Fruit fly (Drosophila melanogaster) whole organism, embryonic: Measurements from ENCODE around the gene CG42395.
A peak's percentile ranks its signal among the peaks of the same experiment; 100 is the strongest.

ENCODE experiments used
- Abd-B ChIP-seq: fragments of 200-800 bp; sonication (Bioruptor generic); optimal IDR thresholded peaks from 2 replicates; lab custom pipeline; 2018; ENCODE audit warnings: missing biosample characterization, mild to moderate bottlenecking, missing genetic modification characterization, moderate library complexity
- Adf1 ChIP-seq: fragments of 200-800 bp; sonication (Bioruptor generic); IDR thresholded peaks from 2 replicates; pipeline ENCODE4 v1.3.6; 2022; ENCODE audit warnings: missing biosample characterization, missing genetic modification characterization
- Asciz ChIP-seq: fragments of 200-800 bp; sonication (Bioruptor generic); optimal IDR thresholded peaks from 2 replicates; lab custom pipeline; 2017; ENCODE audit warnings: missing biosample characterization, mild to moderate bottlenecking, missing genetic modification characterization, missing genetic modification reagents
- CG10959 ChIP-seq: fragments of 200-800 bp; sonication (Bioruptor generic); IDR thresholded peaks from 2 replicates; pipeline ENCODE4 v1.3.6; 2022; ENCODE audit warnings: missing biosample characterization, missing genetic modification characterization
- CG12104 ChIP-seq: fragments of 200-800 bp; sonication (Bioruptor generic); optimal IDR thresholded peaks from 3 replicates; lab custom pipeline; 2016; ENCODE audit warnings: missing biosample characterization, missing genetic modification characterization
- CG1233 ChIP-seq: fragments of 200-800 bp; sonication (Bioruptor generic); optimal IDR thresholded peaks from 4 replicates; lab custom pipeline; 2018; ENCODE audit warnings: missing biosample characterization, mild to moderate bottlenecking, missing genetic modification characterization
- CG13894 ChIP-seq: fragments of 200-800 bp; sonication (Bioruptor generic); optimal IDR thresholded peaks from 3 replicates; lab custom pipeline; 2018; ENCODE audit warnings: missing biosample characterization, mild to moderate bottlenecking, missing genetic modification characterization, moderate library complexity
- CG15696 ChIP-seq: fragments of 200-800 bp; sonication (Bioruptor generic); optimal IDR thresholded peaks from 2 replicates; lab custom pipeline; 2019; ENCODE audit warnings: missing biosample characterization, mild to moderate bottlenecking, missing genetic modification characterization, moderate library complexity
- CG17912 ChIP-seq: fragments of 200-800 bp; sonication (Bioruptor generic); optimal IDR thresholded peaks from 2 replicates; lab custom pipeline; 2018; ENCODE audit warnings: missing biosample characterization, mild to moderate bottlenecking, missing genetic modification characterization
- CG18011 ChIP-seq: fragments of 200-800 bp; sonication (Bioruptor generic); optimal IDR thresholded peaks from 2 replicates; lab custom pipeline; 2017; ENCODE audit warnings: missing biosample characterization, missing genetic modification characterization, mild to moderate bottlenecking, moderate library complexity, missing genotype
- CG30431 ChIP-seq: fragments of 200-800 bp; sonication (Bioruptor generic); optimal IDR thresholded peaks from 2 replicates; lab custom pipeline; 2017; ENCODE audit warnings: missing biosample characterization, missing genetic modification characterization
- CG31388 ChIP-seq: fragments of 200-800 bp; sonication (Bioruptor generic); optimal IDR thresholded peaks from 2 replicates; lab custom pipeline; 2016; ENCODE audit warnings: missing biosample characterization, missing genetic modification characterization
- CG34422 ChIP-seq: fragments of 200-800 bp; sonication (Bioruptor generic); IDR thresholded peaks from 3 replicates; pipeline ENCODE4 v1.3.6; 2022; ENCODE audit warnings: missing biosample characterization, missing genetic modification characterization
- CG3995 ChIP-seq: fragments of 200-800 bp; sonication (Bioruptor generic); optimal IDR thresholded peaks from 3 replicates; lab custom pipeline; 2016; ENCODE audit warnings: missing biosample characterization, missing genetic modification characterization
- CG43689 ChIP-seq: fragments of 200-800 bp; sonication (Bioruptor generic); IDR thresholded peaks from 2 replicates; pipeline ENCODE4 v1.3.6; 2022; ENCODE audit warnings: missing biosample characterization, missing genetic modification characterization
- CG4820 ChIP-seq: fragments of 200-800 bp; sonication (Bioruptor generic); optimal IDR thresholded peaks from 3 replicates; lab custom pipeline; 2016; ENCODE audit warnings: missing biosample characterization, missing genetic modification characterization
- CG7271 ChIP-seq: fragments of 200-800 bp; sonication (Bioruptor generic); optimal IDR thresholded peaks from 2 replicates; lab custom pipeline; 2018; ENCODE audit warnings: missing biosample characterization, mild to moderate bottlenecking, missing genetic modification characterization, moderate library complexity
- CG7745 ChIP-seq: fragments of 200-800 bp; sonication (Bioruptor generic); optimal IDR thresholded peaks from 2 replicates; lab custom pipeline; 2018; ENCODE audit warnings: missing biosample characterization, mild to moderate bottlenecking, missing genetic modification characterization, moderate library complexity
- CG8089 ChIP-seq: fragments of 200-800 bp; sonication (Bioruptor generic); optimal IDR thresholded peaks from 3 replicates; lab custom pipeline; 2016; ENCODE audit warnings: missing biosample characterization, missing genetic modification characterization
- E2f1 ChIP-seq: fragments of 200-800 bp; sonication (Bioruptor generic); IDR thresholded peaks from 2 replicates; pipeline ENCODE4 v1.3.6; 2022; ENCODE audit warnings: missing biosample characterization, missing genetic modification characterization
- Fer1 ChIP-seq: fragments of 200-800 bp; sonication (Bioruptor generic); optimal IDR thresholded peaks from 2 replicates; lab custom pipeline; 2017; ENCODE audit warnings: missing biosample characterization, mild to moderate bottlenecking, missing genetic modification characterization
- Gsc ChIP-seq: fragments of 200-800 bp; sonication (Bioruptor generic); IDR thresholded peaks from 2 replicates; pipeline ENCODE4 v1.3.6; 2022; ENCODE audit warnings: missing biosample characterization, missing genetic modification characterization
- HLH3B ChIP-seq: fragments of 200-800 bp; sonication (Bioruptor generic); IDR thresholded peaks from 2 replicates; pipeline ENCODE4 v1.3.6; 2022; ENCODE audit warnings: missing biosample characterization, missing genetic modification characterization
- HLH4C ChIP-seq: fragments of 200-800 bp; sonication (Bioruptor generic); IDR thresholded peaks from 3 replicates; pipeline ENCODE4 v1.3.6; 2022; ENCODE audit warnings: missing biosample characterization, missing genetic modification characterization; ENCODE audit not compliant: partially characterized antibody
- Hey ChIP-seq: fragments of 200-800 bp; sonication (Bioruptor generic); optimal IDR thresholded peaks from 3 replicates; lab custom pipeline; 2018; ENCODE audit warnings: missing biosample characterization, mild to moderate bottlenecking, missing genetic modification characterization
- Hr51 ChIP-seq, 2 experiments: fragments of 200-800 bp; sonication (Bioruptor generic); optimal IDR thresholded peaks; 2 replicates in 1 of 2; 3 replicates in 1 of 2; lab custom pipeline; 2016 to 2018; ENCODE audit warnings: missing biosample characterization in 2 of 2, missing genetic modification characterization in 2 of 2, mild to moderate bottlenecking in 1 of 2, moderate library complexity in 1 of 2
- Mad ChIP-seq: fragments of 200-800 bp; sonication (Bioruptor generic); optimal IDR thresholded peaks from 2 replicates; lab custom pipeline; 2016; ENCODE audit warnings: missing biosample characterization, missing genetic modification characterization
- Meics ChIP-seq: fragments of 200-800 bp; sonication (Bioruptor generic); optimal IDR thresholded peaks from 2 replicates; lab custom pipeline; 2017; ENCODE audit warnings: missing biosample characterization, mild to moderate bottlenecking, missing genetic modification characterization
- Mrtf ChIP-seq: fragments of 200-800 bp; sonication (Bioruptor generic); IDR thresholded peaks from 3 replicates; pipeline ENCODE4 v1.3.6; 2022; ENCODE audit warnings: missing biosample characterization, missing genetic modification characterization
- Sox102F ChIP-seq: fragments of 200-800 bp; sonication (Bioruptor generic); optimal IDR thresholded peaks from 2 replicates; lab custom pipeline; 2018; ENCODE audit warnings: missing biosample characterization, mild to moderate bottlenecking, missing genetic modification characterization, moderate library complexity
- Spps ChIP-seq: fragments of 200-800 bp; sonication (Bioruptor generic); optimal IDR thresholded peaks from 2 replicates; lab custom pipeline; 2018; ENCODE audit warnings: missing biosample characterization, mild to moderate bottlenecking, missing genetic modification characterization
- ac ChIP-seq: fragments of 200-800 bp; sonication (Bioruptor generic); optimal IDR thresholded peaks from 3 replicates; lab custom pipeline; 2017; ENCODE audit warnings: missing biosample characterization, mild to moderate bottlenecking, missing genetic modification characterization
- br ChIP-seq: fragments of >200 bp; optimal IDR thresholded peaks from 2 replicates; lab custom pipeline; 2017
- chm ChIP-seq: fragments of 200-800 bp; sonication (Bioruptor generic); IDR thresholded peaks from 2 replicates; pipeline ENCODE4 v1.3.6; 2022; ENCODE audit warnings: missing biosample characterization, missing genetic modification characterization
- disco-r ChIP-seq: fragments of 200-800 bp; sonication (Bioruptor generic); optimal IDR thresholded peaks from 2 replicates; lab custom pipeline; 2016; ENCODE audit warnings: missing biosample characterization, missing genetic modification characterization
- esg ChIP-seq: fragments of 200-800 bp; sonication (Bioruptor generic); conservative IDR thresholded peaks from 2 replicates; pipeline ENCODE4 v1.3.6; 2022; ENCODE audit warnings: missing biosample characterization, missing genetic modification characterization
- gem ChIP-seq: fragments of 200-800 bp; sonication (Bioruptor generic); optimal IDR thresholded peaks from 2 replicates; lab custom pipeline; 2019; ENCODE audit warnings: missing biosample characterization, mild to moderate bottlenecking, missing genetic modification characterization, moderate library complexity
- inv ChIP-seq: fragments of 200-800 bp; sonication (Bioruptor generic); IDR thresholded peaks from 2 replicates; pipeline ENCODE4 v1.3.6; 2022; ENCODE audit warnings: missing biosample characterization, missing genetic modification characterization; ENCODE audit not compliant: partially characterized antibody
- jigr1 ChIP-seq: fragments of 200-800 bp; sonication (Bioruptor generic); IDR thresholded peaks from 3 replicates; pipeline ENCODE4 v1.3.6; 2022; ENCODE audit warnings: missing biosample characterization, missing genetic modification characterization
- jumu ChIP-seq: fragments of 200-800 bp; sonication (Bioruptor generic); optimal IDR thresholded peaks from 3 replicates; lab custom pipeline; 2016; ENCODE audit warnings: missing biosample characterization, missing genetic modification characterization
- lola ChIP-seq, 3 experiments: fragments of >200 bp in 2 of 3; fragments of 200-800 bp in 1 of 3; sonication (Bioruptor generic) in 1 of 3; optimal IDR thresholded peaks; 2 replicates each; lab custom pipeline; 2017 to 2019; ENCODE audit warnings: missing biosample characterization in 3 of 3, missing genetic modification characterization in 3 of 3, mild to moderate bottlenecking in 1 of 3, moderate library complexity in 1 of 3
- mirr ChIP-seq: fragments of 200-800 bp; sonication (Bioruptor generic); optimal IDR thresholded peaks from 3 replicates; lab custom pipeline; 2018; ENCODE audit warnings: missing biosample characterization, mild to moderate bottlenecking, missing genetic modification characterization
- nom ChIP-seq: fragments of 200-800 bp; sonication (Bioruptor generic); optimal IDR thresholded peaks from 2 replicates; lab custom pipeline; 2017; ENCODE audit warnings: missing biosample characterization, missing genetic modification characterization, mild to moderate bottlenecking, moderate library complexity, missing genetic modification reagents
- pan ChIP-seq, 4 experiments: fragments of >200 bp in 3 of 4; fragments of 200-800 bp in 1 of 4; sonication (Bioruptor generic) in 1 of 4; optimal IDR thresholded peaks in 3 of 4; IDR thresholded peaks in 1 of 4; 2 replicates each; pipeline versions ENCODE4 v1.3.6 to Lab custom; 2017 to 2022; ENCODE audit warnings: missing biosample characterization in 2 of 4, missing genetic modification characterization in 2 of 4, mixed read lengths in 1 of 4
- pros ChIP-seq: fragments of 200-800 bp; sonication (Bioruptor generic); optimal IDR thresholded peaks from 3 replicates; lab custom pipeline; 2019; ENCODE audit warnings: missing biosample characterization, mild to moderate bottlenecking, missing genetic modification characterization, moderate library complexity
- repo ChIP-seq: fragments of 200-800 bp; sonication (Bioruptor generic); optimal IDR thresholded peaks from 2 replicates; lab custom pipeline; 2016; ENCODE audit warnings: missing biosample characterization, missing genetic modification characterization
- so ChIP-seq: fragments of 200-800 bp; sonication (Bioruptor generic); IDR thresholded peaks from 3 replicates; pipeline ENCODE4 v1.3.6; 2022; ENCODE audit warnings: missing biosample characterization, missing genetic modification characterization

CG42395 gene

dm6 chrX:9600083-9600817, 24.2 kb upstream of the CG42395 start (continued):
- TF ChIP-seq jigr1: peak; percentile 41; the same call in 1 of the 3 replicates
- peak; percentile 86 for TF ChIP-seq Fer1
- TF ChIP-seq repo (GFP tag; lab: Kevin White, UChicago): peak; percentile 67
- TF ChIP-seq CG18011 (GFP tag; lab: Kevin White, UChicago): peak; percentile 36
- peak; percentile 48 for TF ChIP-seq disco-r (GFP tag; lab: Kevin White, UChicago)
- peak; percentile 54; the same call in 1 of the 2 replicates for TF ChIP-seq chm (GFP tag; lab: Robert Waterston, UW)
- peak; percentile 81 for TF ChIP-seq CG4820 (GFP tag; lab: Kevin White, UChicago)
- TF ChIP-seq inv: no peak
- TF ChIP-seq Meics (GFP tag; lab: Kevin White, UChicago): peak; percentile 84
- TF ChIP-seq Spps: peak; percentile 10
- TF ChIP-seq CG1233 (GFP tag; lab: Kevin White, UChicago): peak; percentile 64
- TF ChIP-seq mirr (GFP tag; lab: Kevin White, UChicago): peak; percentile 42
- no peak for TF ChIP-seq CG7271 (tag; lab: Kevin White, UChicago)
- peak; percentile 69 for TF ChIP-seq Sox102F (GFP tag; lab: Kevin White, UChicago)
- TF ChIP-seq HLH3B (GFP tag; lab: Robert Waterston, UW): 0 out of 2 replicates have a peak, but pooled peaks have one; percentile 53
- peak; percentile 64 for TF ChIP-seq CG30431 (GFP tag; lab: Kevin White, UChicago)
- no peak for TF ChIP-seq ac
- peak; percentile 42; the same call in 1 of the 2 replicates for TF ChIP-seq CG10959 (GFP tag; lab: Robert Waterston, UW)
- no peak for TF ChIP-seq pan (optimal IDR thresholded peaks at IDR 0.05; lab: Kevin White, UChicago)
- peak in 1 of 2 experiments; percentile 68 for TF ChIP-seq pan (GFP tag; optimal IDR thresholded peaks at IDR 0.05 in 1 of 2, IDR thresholded peaks at IDR 0.05 in 1 of 2)
- peak; percentile 64 for TF ChIP-seq CG12104 (GFP tag; lab: Kevin White, UChicago)
- TF ChIP-seq pros (GFP tag; lab: Kevin White, UChicago): no peak
- TF ChIP-seq Hey: peak; percentile 36
- peak; percentile 26; the same call in 1 of the 3 replicates for TF ChIP-seq so
- no peak for TF ChIP-seq CG31388
- TF ChIP-seq lola (GFP tag; optimal IDR thresholded peaks at IDR 0.05; lab: Kevin White, UChicago): peak in 1 of 3 experiments; percentile 53
- TF ChIP-seq Adf1 (GFP tag; lab: Robert Waterston, UW): peak; percentile 3; the same call in 1 of the 2 replicates
- peak; percentile 72 to 84 for TF ChIP-seq Hr51 (GFP tag; optimal IDR thresholded peaks at IDR 0.05; lab: Kevin White, UChicago)
- peak; percentile 71 for TF ChIP-seq jumu (GFP tag; lab: Kevin White, UChicago)
- TF ChIP-seq CG43689: 0 out of 2 replicates have a peak, but pooled peaks have one; percentile 17
- no peak for TF ChIP-seq Asciz (GFP tag; lab: Kevin White, UChicago)
- TF ChIP-seq Mad (GFP tag; lab: Kevin White, UChicago): peak; percentile 51
- TF ChIP-seq CG8089 (GFP tag; lab: Kevin White, UChicago): peak; percentile 66
- peak; percentile 68 for TF ChIP-seq CG13894 (tag; lab: Kevin White, UChicago)
- TF ChIP-seq esg (GFP tag; lab: Robert Waterston, UW): peak; percentile 66
- 0 out of 3 replicates have a peak, but pooled peaks have one; percentile 51 for TF ChIP-seq Mrtf
- no peak for TF ChIP-seq HLH4C (GFP tag; lab: Robert Waterston, UW)
- TF ChIP-seq CG7745 (tag; lab: Kevin White, UChicago): no peak
- no peak for TF ChIP-seq CG15696 (tag; lab: Kevin White, UChicago)
- no peak for TF ChIP-seq br
- TF ChIP-seq gem (tag; lab: Kevin White, UChicago): peak; percentile 85
- peak; percentile 77; the same call in 2 of the 3 replicates for TF ChIP-seq CG34422 (GFP tag; lab: Robert Waterston, UW)
- TF ChIP-seq Gsc (GFP tag; lab: Robert Waterston, UW): no peak
- TF ChIP-seq nom (GFP tag; lab: Kevin White, UChicago): peak; percentile 47
- TF ChIP-seq Abd-B (GFP tag; lab: Kevin White, UChicago): peak; percentile 58
- TF ChIP-seq CG3995 (GFP tag; lab: Kevin White, UChicago): peak; percentile 14
- peak; percentile 45 for TF ChIP-seq E2f1 (GFP tag; lab: Robert Waterston, UW)
- TF ChIP-seq CG17912 (GFP tag; lab: Kevin White, UChicago): no peak
